Fruit fly (Drosophila melanogaster) whole organism, prepupa: ENCODE results near the gene CG45544.

ENCODE experiments used
- CG10631 ChIP-seq: fragments of 200-800 bp; sonication (Bioruptor generic); optimal IDR thresholded peaks from 2 replicates; lab custom pipeline; 2016; ENCODE audit warnings: missing biosample characterization, missing genetic modification characterization
- CG11762 ChIP-seq: fragments of 200-800 bp; sonication (Bioruptor generic); optimal IDR thresholded peaks from 3 replicates; lab custom pipeline; 2016; ENCODE audit warnings: missing biosample characterization, missing genetic modification characterization; ENCODE audit not compliant: insufficient read depth
- CG11902 ChIP-seq: fragments of 200-800 bp; sonication (Bioruptor generic); optimal IDR thresholded peaks from 3 replicates; lab custom pipeline; 2016; ENCODE audit warnings: missing biosample characterization, missing genetic modification characterization
- CG15336 ChIP-seq: fragments of 200-800 bp; sonication (Bioruptor generic); IDR thresholded peaks from 2 replicates; pipeline ENCODE4 v1.3.6; 2022; ENCODE audit warnings: missing biosample characterization, missing genetic modification characterization
- CG1621 ChIP-seq: fragments of 200-800 bp; sonication (Bioruptor generic); optimal IDR thresholded peaks from 3 replicates; lab custom pipeline; 2018; ENCODE audit warnings: missing biosample characterization, mild to moderate bottlenecking, missing genetic modification characterization
- CG16779 ChIP-seq: fragments of 200-800 bp; sonication (Bioruptor generic); optimal IDR thresholded peaks from 3 replicates; lab custom pipeline; 2017; ENCODE audit warnings: missing biosample characterization, mild to moderate bottlenecking, missing genetic modification characterization
- CG3032 ChIP-seq: fragments of 200-800 bp; optimal IDR thresholded peaks from 2 replicates; lab custom pipeline; 2019; ENCODE audit warnings: missing biosample characterization, mild to moderate bottlenecking, missing genetic modification characterization, moderate library complexity
- CG32006 ChIP-seq: fragments of 200-800 bp; sonication (Bioruptor generic); optimal IDR thresholded peaks from 3 replicates; lab custom pipeline; 2017; ENCODE audit warnings: missing biosample characterization, mild to moderate bottlenecking, missing genetic modification characterization
- CG34406 ChIP-seq: fragments of 200-800 bp; sonication (Bioruptor generic); optimal IDR thresholded peaks from 3 replicates; lab custom pipeline; 2016; ENCODE audit warnings: missing biosample characterization, missing genetic modification characterization
- CG3919 ChIP-seq: fragments of 200-800 bp; sonication (Bioruptor generic); optimal IDR thresholded peaks from 3 replicates; lab custom pipeline; 2016; ENCODE audit warnings: missing biosample characterization, missing genetic modification characterization
- CG4318 ChIP-seq: fragments of 200-800 bp; sonication (Bioruptor generic); optimal IDR thresholded peaks from 3 replicates; lab custom pipeline; 2017; ENCODE audit warnings: missing biosample characterization, mild to moderate bottlenecking, missing genetic modification characterization
- CG6163 ChIP-seq: fragments of 200-800 bp; sonication (Bioruptor generic); IDR thresholded peaks from 3 replicates; pipeline ENCODE4 v1.3.6; 2022; ENCODE audit warnings: missing biosample characterization, missing genetic modification characterization
- CG6276 ChIP-seq: fragments of 200-800 bp; sonication (Bioruptor generic); optimal IDR thresholded peaks from 2 replicates; lab custom pipeline; 2017; ENCODE audit warnings: missing biosample characterization, mild to moderate bottlenecking, missing genetic modification characterization
- CG6792 ChIP-seq: fragments of 200-800 bp; sonication (Bioruptor generic); optimal IDR thresholded peaks from 3 replicates; lab custom pipeline; 2016; ENCODE audit warnings: missing biosample characterization, missing genetic modification characterization
- CG7368 ChIP-seq: fragments of 200-800 bp; sonication (Bioruptor generic); optimal IDR thresholded peaks from 3 replicates; lab custom pipeline; 2016; ENCODE audit warnings: missing biosample characterization, missing genetic modification characterization
- CG8119 ChIP-seq: fragments of 200-800 bp; sonication (Bioruptor generic); IDR thresholded peaks from 3 replicates; pipeline ENCODE4 v1.3.6; 2022; ENCODE audit warnings: missing biosample characterization, missing genetic modification characterization
- CG8319 ChIP-seq: fragments of 200-800 bp; sonication (Bioruptor generic); optimal IDR thresholded peaks from 3 replicates; lab custom pipeline; 2016; ENCODE audit warnings: missing biosample characterization, missing genetic modification characterization
- CG8632 ChIP-seq: fragments of 200-800 bp; sonication (Bioruptor generic); optimal IDR thresholded peaks from 3 replicates; lab custom pipeline; 2016; ENCODE audit warnings: missing biosample characterization, missing genetic modification characterization
- Eip78C ChIP-seq: fragments of 200-800 bp; sonication (Bioruptor generic); peaks from one replicate; lab custom pipeline; 2016; ENCODE audit warnings: missing biosample characterization, missing genetic modification characterization
- Eip93F ChIP-seq: fragments of 200-800 bp; sonication (Bioruptor generic); optimal IDR thresholded peaks from 2 replicates; lab custom pipeline; 2016; ENCODE audit warnings: missing biosample characterization, mild to moderate bottlenecking, missing genetic modification characterization
- Gug ChIP-seq: fragments of 200-800 bp; sonication (Bioruptor generic); IDR thresholded peaks from 2 replicates; pipeline ENCODE4 v1.3.6; 2022; ENCODE audit warnings: missing biosample characterization, missing genetic modification characterization
- Hr39 ChIP-seq: fragments of 200-800 bp; sonication (Bioruptor generic); optimal IDR thresholded peaks from 2 replicates; lab custom pipeline; 2016; ENCODE audit warnings: missing biosample characterization, missing genetic modification characterization
- Hr4 ChIP-seq: fragments of 200-800 bp; sonication (Bioruptor generic); optimal IDR thresholded peaks from 3 replicates; lab custom pipeline; 2016; ENCODE audit warnings: missing biosample characterization, missing genetic modification characterization
- Lpt ChIP-seq: fragments of 200-800 bp; sonication (Bioruptor generic); optimal IDR thresholded peaks from 3 replicates; lab custom pipeline; 2016; ENCODE audit warnings: missing biosample characterization, missing genetic modification characterization
- Met ChIP-seq: fragments of 200-800 bp; sonication (Bioruptor generic); optimal IDR thresholded peaks from 3 replicates; lab custom pipeline; 2016; ENCODE audit warnings: missing biosample characterization, missing genetic modification characterization
- OdsH ChIP-seq: fragments of 200-800 bp; sonication (Bioruptor generic); optimal IDR thresholded peaks from 3 replicates; lab custom pipeline; 2016; ENCODE audit warnings: missing biosample characterization, missing genetic modification characterization
- Smox ChIP-seq: fragments of 200-800 bp; sonication (Bioruptor generic); optimal IDR thresholded peaks from 3 replicates; lab custom pipeline; 2016; ENCODE audit warnings: missing biosample characterization, missing genetic modification characterization
- Sox15 ChIP-seq: fragments of 200-800 bp; sonication (Bioruptor generic); optimal IDR thresholded peaks from 3 replicates; lab custom pipeline; 2016; ENCODE audit warnings: missing biosample characterization, missing genetic modification characterization
- achi ChIP-seq: fragments of 200-800 bp; sonication (Bioruptor generic); optimal IDR thresholded peaks from 3 replicates; lab custom pipeline; 2016; ENCODE audit warnings: missing biosample characterization, missing genetic modification characterization
- acj6 ChIP-seq: fragments of 200-800 bp; sonication (Bioruptor generic); optimal IDR thresholded peaks from 3 replicates; lab custom pipeline; 2016; ENCODE audit warnings: missing biosample characterization, missing genetic modification characterization
- esn ChIP-seq: fragments of 200-800 bp; sonication (Bioruptor generic); optimal IDR thresholded peaks from 2 replicates; lab custom pipeline; 2016; ENCODE audit warnings: missing biosample characterization, mild to moderate bottlenecking, missing genetic modification characterization, moderate library complexity
- fd59A ChIP-seq: fragments of 200-800 bp; sonication (Bioruptor generic); optimal IDR thresholded peaks from 2 replicates; lab custom pipeline; 2017; ENCODE audit warnings: missing biosample characterization, mild to moderate bottlenecking, missing genetic modification characterization, missing genetic modification reagents
- lz ChIP-seq: fragments of 200-800 bp; sonication (Bioruptor generic); optimal IDR thresholded peaks from 3 replicates; lab custom pipeline; 2016; ENCODE audit warnings: missing biosample characterization, missing genetic modification characterization
- net ChIP-seq: fragments of 200-800 bp; sonication (Bioruptor generic); optimal IDR thresholded peaks from 3 replicates; lab custom pipeline; 2016; ENCODE audit warnings: missing biosample characterization, missing genetic modification characterization
- pdm3 ChIP-seq: fragments of 200-800 bp; sonication (Bioruptor generic); optimal IDR thresholded peaks from 3 replicates; lab custom pipeline; 2016; ENCODE audit warnings: missing biosample characterization, missing genetic modification characterization
- ss ChIP-seq, 2 experiments: fragments of 200-800 bp; sonication (Bioruptor generic); optimal IDR thresholded peaks; 2 replicates in 1 of 2; 3 replicates in 1 of 2; lab custom pipeline; 2017 to 2018; ENCODE audit warnings: mild to moderate bottlenecking in 2 of 2, missing biosample characterization in 2 of 2, missing genetic modification characterization in 2 of 2, moderate library complexity in 1 of 2
- svp ChIP-seq: fragments of 200-800 bp; sonication (Bioruptor generic); peaks from one replicate; lab custom pipeline; 2016; ENCODE audit warnings: missing biosample characterization, missing genetic modification characterization

The CG45544 gene

DNA sequence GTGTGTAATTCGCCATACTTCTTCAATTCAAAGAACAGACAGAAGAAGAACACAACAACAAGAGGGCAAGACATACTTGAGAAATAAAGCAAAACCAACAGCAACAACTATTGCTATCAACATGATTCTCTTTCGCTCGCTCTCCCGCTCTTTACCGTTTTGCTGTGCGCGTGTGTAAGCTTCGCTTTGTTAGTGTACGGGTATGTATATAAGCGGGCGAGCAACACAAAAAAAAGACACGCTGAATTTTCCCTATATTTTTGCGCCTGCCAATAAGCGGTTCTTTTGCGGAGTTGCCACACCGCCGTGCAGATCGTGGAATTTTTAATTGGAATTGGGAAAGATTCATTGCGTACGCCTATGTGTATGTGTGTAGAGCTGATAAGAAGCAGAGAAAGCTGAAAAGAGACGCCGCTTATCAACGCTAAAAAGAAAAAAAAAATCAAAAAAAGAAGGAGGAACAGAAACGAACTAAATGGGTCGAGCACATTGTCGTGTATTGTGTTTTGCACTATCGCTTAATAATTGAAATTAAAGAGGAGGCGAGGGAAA is 41.2 kb upstream of the CG45544 start (continued):
- TF ChIP-seq CG11762, result no peak
- no peak for TF ChIP-seq CG6792 (GFP tag; lab: Kevin White, UChicago)
- peak; percentile 46 to 83 for TF ChIP-seq ss (GFP tag; optimal IDR thresholded peaks at IDR 0.05; lab: Kevin White, UChicago)
- TF ChIP-seq CG8119, result peak; percentile 47
- peak; percentile 3 for TF ChIP-seq CG34406 (GFP tag; lab: Kevin White, UChicago)
- no peak for TF ChIP-seq OdsH (GFP tag; lab: Kevin White, UChicago)
- peak; percentile 31 for TF ChIP-seq Eip93F (GFP tag; lab: Kevin White, UChicago)
- TF ChIP-seq pdm3 (GFP tag; lab: Kevin White, UChicago), result peak; percentile 23
- peak; percentile 15 for TF ChIP-seq acj6 (GFP tag; lab: Kevin White, UChicago)
- TF ChIP-seq Gug, result no peak
- peak; percentile 17 for TF ChIP-seq esn (GFP tag; lab: Kevin White, UChicago)
- TF ChIP-seq Met (GFP tag; lab: Kevin White, UChicago), result peak; percentile 33
- TF ChIP-seq CG6163, result peak; percentile 82
- no peak for TF ChIP-seq CG11902 (GFP tag; lab: Kevin White, UChicago)
- peak; percentile 66 for TF ChIP-seq CG1621 (tag; lab: Kevin White, UChicago)
- TF ChIP-seq CG15336 (GFP tag; lab: Robert Waterston, UW), result no peak; the same call in 1 of the 2 replicates
- peak; percentile 15 for TF ChIP-seq CG10631 (GFP tag; lab: Kevin White, UChicago)
- TF ChIP-seq Lpt, result peak; percentile 40
- no peak for TF ChIP-seq CG4318 (GFP tag; lab: Kevin White, UChicago)

DNA sequence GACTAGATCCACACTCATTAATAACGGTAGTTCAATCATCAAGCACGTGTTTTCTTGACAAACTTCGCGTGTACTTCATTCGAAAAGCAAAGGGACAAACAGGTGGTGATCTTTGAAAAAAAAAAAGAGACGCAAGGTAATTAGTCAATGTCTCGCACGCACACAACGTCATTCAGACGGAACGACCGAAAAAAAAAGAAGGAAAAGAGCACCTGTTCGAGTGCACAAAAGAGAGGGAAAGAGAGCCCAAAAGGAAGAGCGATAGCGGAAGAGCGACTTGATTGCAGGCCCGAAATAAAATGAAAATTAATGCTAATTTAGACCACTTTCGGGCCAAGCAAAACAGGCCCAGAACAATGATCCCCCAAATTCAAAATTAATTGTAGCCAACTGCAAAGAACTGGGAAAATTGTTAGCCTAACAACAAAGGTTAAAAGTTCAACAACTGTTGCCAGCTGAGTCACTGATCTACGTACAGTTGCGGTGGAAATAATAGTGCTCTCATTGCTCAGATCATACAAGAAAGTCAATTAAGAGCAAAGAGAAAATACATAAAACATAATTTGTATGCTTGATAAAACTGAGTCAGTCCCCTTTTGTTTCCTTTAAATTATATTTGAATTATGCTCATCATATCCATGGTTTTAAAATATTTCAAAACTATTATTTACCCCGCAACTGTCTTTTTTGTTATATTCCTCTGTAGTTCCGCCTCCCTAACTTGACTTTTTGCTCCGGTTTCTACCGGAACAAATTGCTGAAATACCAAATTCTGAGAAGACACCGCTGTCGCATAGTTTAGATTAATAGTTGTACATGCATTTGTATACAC is 40.4 kb upstream of the CG45544 start:
- TF ChIP-seq CG15336 (GFP tag; lab: Robert Waterston, UW) (no peak), ss (GFP tag; optimal IDR thresholded peaks at IDR 0.05; lab: Kevin White, UChicago) (peak in 1 of 2 experiments; percentile 53), CG3919 (GFP tag; lab: Kevin White, UChicago) (no peak), Sox15 (GFP tag; lab: Kevin White, UChicago) (no peak), CG32006 (GFP tag; lab: Kevin White, UChicago) (peak; percentile 24), Eip78C (GFP tag; lab: Kevin White, UChicago) (peak; percentile 50), fd59A (GFP tag; lab: Kevin White, UChicago) (no peak), CG8119 (no peak), achi (GFP tag; lab: Kevin White, UChicago) (no peak), CG16779 (tag; lab: Kevin White, UChicago) (no peak), svp (GFP tag; lab: Kevin White, UChicago) (peak; percentile 81), net (GFP tag; lab: Kevin White, UChicago) (no peak), CG6163 (no peak), CG10631 (GFP tag; lab: Kevin White, UChicago) (no peak), Hr4 (peak; percentile 37), lz (no peak)

dm6 chr3R:29216484-29216863 is 39.8 kb upstream of the CG45544 start:
- TF ChIP-seq OdsH (GFP tag; lab: Kevin White, UChicago) (no peak), CG8319 (no peak), CG8632 (GFP tag; lab: Kevin White, UChicago) (no peak), Gug (no peak), CG34406 (GFP tag; lab: Kevin White, UChicago) (no peak), CG15336 (GFP tag; lab: Robert Waterston, UW) (no peak), CG7368 (GFP tag; lab: Kevin White, UChicago) (no peak), CG6276 (GFP tag; lab: Kevin White, UChicago) (no peak), CG6792 (GFP tag; lab: Kevin White, UChicago) (no peak), Hr39 (no peak), net (GFP tag; lab: Kevin White, UChicago) (no peak), Smox (GFP tag; lab: Kevin White, UChicago) (no peak), Sox15 (GFP tag; lab: Kevin White, UChicago) (no peak), CG8119 (no peak), CG3032 (tag; lab: Kevin White, UChicago) (no peak)
- TF ChIP-seq, all 60 proteins: peak for 0
